Worm (Caenorhabditis elegans) whole organism, L4 larva: ENCODE data around the gene M03C11.6.

Experiments used
- F44E2.7 ChIP-seq: fragments of 200-800 bp; sonication (Bioruptor generic); IDR thresholded peaks from 2 replicates; pipeline ENCODE4 v2.1.2; 2022; ENCODE audit warnings: missing genetic modification characterization, missing compliant biosample characterization
- R02D3.7 ChIP-seq: fragments of 150-350 bp; sonication (generic microtip); optimal IDR thresholded peaks from 3 replicates; lab custom pipeline; 2014; ENCODE audit warnings: missing biosample characterization, missing genetic modification characterization
- aha-1 ChIP-seq: fragments of 150-350 bp; peaks from one replicate; lab custom pipeline; 2014; ENCODE audit warnings: missing biosample characterization, missing genetic modification characterization
- fos-1 ChIP-seq: fragments of 150-350 bp; optimal IDR thresholded peaks from 2 replicates; lab custom pipeline; 2014; ENCODE audit warnings: missing biosample characterization, missing genetic modification characterization
- lim-7 ChIP-seq: fragments of 200-800 bp; sonication (Bioruptor generic); IDR thresholded peaks from 2 replicates; pipeline ENCODE4 v1.3.6; 2022; ENCODE audit warnings: missing genetic modification characterization, missing compliant biosample characterization
- lin-13 ChIP-seq: fragments of 150-350 bp; optimal IDR thresholded peaks from 2 replicates; lab custom pipeline; 2014; ENCODE audit warnings: missing biosample characterization, missing genetic modification reagents, missing genetic modification characterization
- nhr-48 ChIP-seq: sonication (generic microtip); optimal IDR thresholded peaks from 2 replicates; lab custom pipeline; 2016; ENCODE audit warnings: mild to moderate bottlenecking, missing genetic modification characterization, missing compliant biosample characterization
- pha-4 ChIP-seq, 2 experiments: fragments of 150-350 bp in 1 of 2; fragments of 200-800 bp in 1 of 2; sonication (Bioruptor generic) in 1 of 2; IDR thresholded peaks in 1 of 2; optimal IDR thresholded peaks in 1 of 2; 2 replicates each; pipeline versions ENCODE4 v1.3.6 to Lab custom; 2014 to 2022; ENCODE audit warnings: missing genetic modification characterization in 2 of 2, missing genetic modification reagents in 2 of 2, missing biosample characterization in 1 of 2, missing compliant biosample characterization in 1 of 2
- pqm-1 ChIP-seq: sonication (generic microtip); optimal IDR thresholded peaks from 2 replicates; lab custom pipeline; 2017; ENCODE audit warnings: missing biosample characterization, missing genetic modification characterization
- skn-1 ChIP-seq: fragments of 150-350 bp; optimal IDR thresholded peaks from 2 replicates; lab custom pipeline; 2014; ENCODE audit warnings: missing biosample characterization, missing genetic modification characterization
- snpc-4 ChIP-seq: fragments of 150-350 bp; optimal IDR thresholded peaks from 2 replicates; lab custom pipeline; 2014; ENCODE audit warnings: missing biosample characterization, missing genetic modification characterization

ce11 chrIII:10415822-10416221, 8.0 kb downstream of the M03C11.6 start, which contains the start of gene ymel-1:
- no peak for TF ChIP-seq pqm-1 (tag; lab: Kevin White, UChicago)
- no peak for TF ChIP-seq lim-7 (GFP tag; lab: Robert Waterston, UW)
- TF ChIP-seq fos-1 (tag; lab: Kevin White, UChicago), result no peak
- no peak for TF ChIP-seq skn-1
- TF ChIP-seq aha-1 (tag; lab: Kevin White, UChicago), result peak; percentile 88
- TF ChIP-seq pha-4 (GFP tag; IDR thresholded peaks at IDR 0.05; lab: Robert Waterston, UW), result 0 out of 2 replicates have a peak, but pooled peaks have one; percentile 11
- no peak for TF ChIP-seq pha-4 (tag; optimal IDR thresholded peaks at IDR 0.05; lab: Kevin White, UChicago)
- TF ChIP-seq R02D3.7 (tag; lab: Kevin White, UChicago), result no peak
- TF ChIP-seq lin-13 (GFP tag; lab: Kevin White, UChicago), result no peak
- no peak for TF ChIP-seq F44E2.7 (GFP tag; lab: Robert Waterston, UW)
- no peak for TF ChIP-seq nhr-48 (tag; lab: Kevin White, UChicago)
- TF ChIP-seq snpc-4 (tag; lab: Kevin White, UChicago), result no peak
